Fruit fly (Drosophila melanogaster) whole organism, pupa: ENCODE measurements around the gene drl.
A peak's percentile ranks its signal among the peaks of the same experiment; 100 is the strongest.

ENCODE experiments used
- CG10348 ChIP-seq: fragments of 200-800 bp; sonication (Bioruptor generic); IDR thresholded peaks from 2 replicates; pipeline ENCODE4 v1.3.6; 2022; ENCODE audit warnings: missing biosample characterization, missing genetic modification characterization
- CG12605 ChIP-seq: fragments of 200-800 bp; sonication (Bioruptor generic); IDR thresholded peaks from 2 replicates; pipeline ENCODE4 v1.3.6; 2022; ENCODE audit warnings: missing biosample characterization, missing genetic modification characterization
- CG13204 ChIP-seq: fragments of 200-800 bp; sonication (Bioruptor generic); optimal IDR thresholded peaks from 2 replicates; lab custom pipeline; 2018; ENCODE audit warnings: missing biosample characterization, mild to moderate bottlenecking, missing genetic modification characterization, moderate library complexity
- CG14655 ChIP-seq: fragments of 200-800 bp; sonication (Bioruptor generic); optimal IDR thresholded peaks from 3 replicates; lab custom pipeline; 2017; ENCODE audit warnings: mild to moderate bottlenecking, missing biosample characterization, missing genetic modification reagents, missing genetic modification characterization
- CG15710 ChIP-seq: fragments of 200-800 bp; sonication (Bioruptor generic); optimal IDR thresholded peaks from 2 replicates; lab custom pipeline; 2018; ENCODE audit warnings: missing biosample characterization, mild to moderate bottlenecking, missing genetic modification characterization, moderate library complexity
- CG17806 ChIP-seq: fragments of 200-800 bp; sonication (Bioruptor generic); optimal IDR thresholded peaks from 2 replicates; lab custom pipeline; 2018; ENCODE audit warnings: missing biosample characterization, mild to moderate bottlenecking, missing genetic modification characterization, moderate library complexity
- CG32121 ChIP-seq: fragments of 200-800 bp; sonication (Bioruptor generic); IDR thresholded peaks from 2 replicates; pipeline ENCODE4 v1.3.6; 2022; ENCODE audit warnings: missing biosample characterization, missing genetic modification characterization
- CG34367 ChIP-seq: fragments of 200-800 bp; sonication (Bioruptor generic); optimal IDR thresholded peaks from 2 replicates; lab custom pipeline; 2018; ENCODE audit warnings: missing biosample characterization, mild to moderate bottlenecking, missing genetic modification characterization
- CG4496 ChIP-seq: fragments of 200-800 bp; sonication (Bioruptor generic); IDR thresholded peaks from 3 replicates; pipeline ENCODE4 v1.3.6; 2022; ENCODE audit warnings: missing biosample characterization, missing genetic modification characterization
- CG8159 ChIP-seq: fragments of 200-800 bp; sonication (Bioruptor generic); optimal IDR thresholded peaks from 3 replicates; lab custom pipeline; 2018; ENCODE audit warnings: missing biosample characterization, mild to moderate bottlenecking, missing genetic modification characterization, moderate library complexity
- CG8301 ChIP-seq: fragments of 200-800 bp; sonication (Bioruptor generic); optimal IDR thresholded peaks from 2 replicates; lab custom pipeline; 2018; ENCODE audit warnings: missing biosample characterization, mild to moderate bottlenecking, missing genetic modification characterization
- CG9948 ChIP-seq: fragments of 200-800 bp; sonication (Bioruptor generic); optimal IDR thresholded peaks from 2 replicates; lab custom pipeline; 2018; ENCODE audit warnings: missing biosample characterization, mild to moderate bottlenecking, missing genetic modification characterization, moderate library complexity
- D1 ChIP-seq: fragments of 200-800 bp; sonication (Bioruptor generic); optimal IDR thresholded peaks from 2 replicates; lab custom pipeline; 2018; ENCODE audit warnings: missing biosample characterization, mild to moderate bottlenecking, missing genetic modification characterization, moderate library complexity
- EcR ChIP-seq: fragments of 200-800 bp; sonication (Bioruptor generic); optimal IDR thresholded peaks from 3 replicates; lab custom pipeline; 2019; ENCODE audit warnings: missing biosample characterization, missing genetic modification characterization, mild to moderate bottlenecking, moderate library complexity, missing genetic modification reagents
- Ets98B ChIP-seq: fragments of 200-800 bp; sonication (Bioruptor generic); IDR thresholded peaks from 2 replicates; pipeline ENCODE4 v1.3.6; 2022; ENCODE audit warnings: missing biosample characterization, missing genetic modification characterization
- Pif1A ChIP-seq: fragments of 200-800 bp; sonication (Bioruptor generic); optimal IDR thresholded peaks from 3 replicates; lab custom pipeline; 2016; ENCODE audit warnings: missing biosample characterization, missing genetic modification characterization
- Pif1B ChIP-seq: fragments of 200-800 bp; sonication (Bioruptor generic); optimal IDR thresholded peaks from 3 replicates; lab custom pipeline; 2016; ENCODE audit warnings: missing biosample characterization, missing genetic modification characterization
- Snoo ChIP-seq: fragments of 200-800 bp; sonication (Bioruptor generic); optimal IDR thresholded peaks from 3 replicates; lab custom pipeline; 2017; ENCODE audit warnings: missing biosample characterization, mild to moderate bottlenecking, missing genetic modification characterization, inconsistent platforms
- fd96Ca ChIP-seq: fragments of 200-800 bp; sonication (Bioruptor generic); IDR thresholded peaks from 3 replicates; pipeline ENCODE4 v1.3.6; 2022; ENCODE audit warnings: missing biosample characterization, missing genetic modification characterization
- gl ChIP-seq: fragments of 200-800 bp; sonication (Bioruptor generic); optimal IDR thresholded peaks from 2 replicates; lab custom pipeline; 2018; ENCODE audit warnings: missing biosample characterization, mild to moderate bottlenecking, missing genetic modification characterization
- rn ChIP-seq: fragments of 200-800 bp; sonication (Bioruptor generic); IDR thresholded peaks from 2 replicates; pipeline ENCODE4 v1.3.6; 2022; ENCODE audit warnings: missing biosample characterization, missing genetic modification characterization

The drl gene

dm6 chr2L:19254079-19254478, 63.9 kb downstream of the drl start:
- TF ChIP-seq Snoo (tag; lab: Kevin White, UChicago) = no peak
- no peak for TF ChIP-seq Ets98B (GFP tag; lab: Robert Waterston, UW)
- TF ChIP-seq CG15710 (tag; lab: Kevin White, UChicago) = peak; percentile 39
- TF ChIP-seq rn (GFP tag; lab: Robert Waterston, UW) = no peak
- peak; percentile 6 for TF ChIP-seq CG34367 (tag; lab: Kevin White, UChicago)
- no peak for TF ChIP-seq CG4496 (GFP tag; lab: Robert Waterston, UW)
- TF ChIP-seq D1 (tag; lab: Kevin White, UChicago) = no peak
- no peak for TF ChIP-seq CG12605 (GFP tag; lab: Robert Waterston, UW)
- TF ChIP-seq CG8159 (tag; lab: Kevin White, UChicago) = peak; percentile 64
- no peak for TF ChIP-seq gl (tag; lab: Kevin White, UChicago)
- TF ChIP-seq Pif1A (GFP tag; lab: Kevin White, UChicago) = peak; percentile 16
- TF ChIP-seq Pif1B (GFP tag; lab: Kevin White, UChicago) = no peak
- peak; percentile 35 for TF ChIP-seq CG9948
- no peak for TF ChIP-seq CG13204
- no peak for TF ChIP-seq EcR (GFP tag; lab: Kevin White, UChicago)
- no peak for TF ChIP-seq CG17806 (tag; lab: Kevin White, UChicago)
- TF ChIP-seq CG10348 (GFP tag; lab: Robert Waterston, UW) = no peak
- peak; percentile 44 for TF ChIP-seq CG14655 (GFP tag; lab: Kevin White, UChicago)
- no peak for TF ChIP-seq CG32121 (GFP tag; lab: Robert Waterston, UW)
- TF ChIP-seq fd96Ca = peak; percentile 38; the same call in 1 of the 3 replicates
- peak; percentile 10 for TF ChIP-seq CG8301
